Fruit fly (Drosophila melanogaster): ENCODE data around the gene rdgB.

The rdgB gene

DNA sequence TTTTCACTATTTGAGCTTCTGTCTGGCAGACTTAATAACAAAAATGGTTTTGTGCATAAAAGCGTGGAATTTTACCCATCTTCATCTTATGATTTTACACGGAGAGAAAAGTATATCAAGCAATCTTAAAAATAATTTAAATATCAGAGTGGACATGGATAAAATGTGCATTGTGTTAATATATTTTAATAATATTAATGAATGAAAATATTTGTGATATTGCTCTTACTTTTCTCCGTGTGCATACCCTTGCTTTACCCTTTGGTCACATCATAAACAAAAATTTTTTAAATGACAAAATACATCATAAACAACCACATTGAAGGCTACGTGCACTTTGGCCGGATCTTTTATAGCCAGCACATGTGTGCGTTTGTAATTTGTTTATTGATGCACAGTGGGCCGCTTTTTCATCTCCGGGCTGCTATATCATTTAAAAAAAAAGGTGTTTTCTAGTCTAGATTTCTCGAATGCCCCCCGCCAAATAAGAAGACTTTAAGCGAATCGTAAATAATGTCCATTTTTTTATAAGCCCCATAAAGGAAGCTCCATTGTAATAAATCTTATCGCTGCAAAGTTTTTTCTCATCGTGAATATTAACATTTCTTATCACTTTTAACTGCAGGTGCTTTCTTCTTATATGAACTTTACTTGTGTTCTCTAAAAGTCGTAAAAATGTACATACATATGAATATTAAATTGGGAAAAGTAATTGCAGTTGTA, 2.0 kb downstream of the rdgB start (continued):
- TF ChIP-seq bowl (GFP tag; IDR thresholded peaks at IDR 0.05) (no peak), CG17361 (GFP tag; IDR thresholded peaks at IDR 0.05) (no peak; the same call in 2 of the 3 replicates), CG34422 (GFP tag; IDR thresholded peaks at IDR 0.05) (peak; percentile 56; the same call in 1 of the 3 replicates), CG43689 (GFP tag; IDR thresholded peaks at IDR 0.05) (no peak), Kr (GFP tag; optimal IDR thresholded peaks at IDR 0.05) (no peak), NFAT (GFP tag; IDR thresholded peaks at IDR 0.05) (no peak), Ravus (GFP tag; IDR thresholded peaks at IDR 0.05) (no peak), CG3163 (GFP tag; optimal IDR thresholded peaks at IDR 0.05) (no peak), CG3726 (GFP tag; IDR thresholded peaks at IDR 0.05) (0 out of 3 replicates have a peak, but pooled peaks have one; percentile 27), chif (GFP tag; optimal IDR thresholded peaks at IDR 0.05) (peak in 1 of 2 experiments; percentile 1), CG10462 (GFP tag; optimal IDR thresholded peaks at IDR 0.05) (no peak), ATbp (GFP tag; optimal IDR thresholded peaks at IDR 0.05) (no peak), Jarid2 (GFP tag; optimal IDR thresholded peaks at IDR 0.05) (no peak), CG1647 (GFP tag; optimal IDR thresholded peaks at IDR 0.05) (no peak), Ets97D (GFP tag; optimal IDR thresholded peaks at IDR 0.05) (no peak), ken (GFP tag; IDR thresholded peaks at IDR 0.05) (0 out of 3 replicates have a peak, but pooled peaks have one; percentile 45), CG10979 (tag; optimal IDR thresholded peaks at IDR 0.05) (peak; percentile 53), CG18262 (tag; optimal IDR thresholded peaks at IDR 0.05) (peak; percentile 49), otp (GFP tag; IDR thresholded peaks at IDR 0.05) (peak; percentile 46; the same call in 1 of the 3 replicates), Mes4 (GFP tag; optimal IDR thresholded peaks at IDR 0.05) (no peak), shn (GFP tag; optimal IDR thresholded peaks at IDR 0.05) (peak; percentile 8), CG9876 (GFP tag; optimal IDR thresholded peaks at IDR 0.05) (no peak), CG18599 (GFP tag; optimal IDR thresholded peaks at IDR 0.05) (peak; percentile 26), CG30403 (GFP tag; optimal IDR thresholded peaks at IDR 0.05) (peak; percentile 40), ara (GFP tag; IDR thresholded peaks at IDR 0.05) (peak; percentile 62), knrl (GFP tag; IDR thresholded peaks at IDR 0.05; ENCODE audit: partially characterized antibody) (no peak), sr (GFP tag; IDR thresholded peaks at IDR 0.05) (no peak), CG8765 (GFP tag; IDR thresholded peaks at IDR 0.05) (no peak), Mrtf (GFP tag; IDR thresholded peaks at IDR 0.05) (0 out of 3 replicates have a peak, but pooled peaks have one; percentile 47), B-H1 (GFP tag; IDR thresholded peaks at IDR 0.05) (peak; percentile 44; the same call in 1 of the 3 replicates), CG8089 (GFP tag; optimal IDR thresholded peaks at IDR 0.05) (no peak), CG4404 (GFP tag; IDR thresholded peaks at IDR 0.05) (no peak), scrt (GFP tag; optimal IDR thresholded peaks at IDR 0.05) (no peak), Lpt (GFP tag; optimal IDR thresholded peaks at IDR 0.05) (no peak), dati (GFP tag; IDR thresholded peaks at IDR 0.05) (no peak), HLH4C (GFP tag; IDR thresholded peaks at IDR 0.05; ENCODE audit: partially characterized antibody) (0 out of 3 replicates have a peak, but pooled peaks have one; percentile 12), Nf-YA (GFP tag; IDR thresholded peaks at IDR 0.05) (0 out of 2 replicates have a peak, but pooled peaks have one; percentile 46), zfh1 (GFP tag; IDR thresholded peaks at IDR 0.05) (0 out of 3 replicates have a peak, but pooled peaks have one; percentile 5), Ssrp (tag; optimal IDR thresholded peaks at IDR 0.05) (peak; percentile 47), her (GFP tag; optimal IDR thresholded peaks at IDR 0.05) (no peak), CG6272 (GFP tag; IDR thresholded peaks at IDR 0.05) (no peak), vfl (GFP tag; optimal IDR thresholded peaks at IDR 0.05) (no peak), seq (GFP tag; IDR thresholded peaks at IDR 0.05) (no peak), bbx (GFP tag; IDR thresholded peaks at IDR 0.05; ENCODE audit: partially characterized antibody) (no peak), Spps (tag; optimal IDR thresholded peaks at IDR 0.05) (no peak), en (GFP tag; optimal IDR thresholded peaks at IDR 0.05) (no peak), crc (GFP tag; optimal IDR thresholded peaks at IDR 0.05) (no peak), Aef1 (GFP tag; IDR thresholded peaks at IDR 0.05) (peak; percentile 37; the same call in 2 of the 3 replicates), CG8478 (optimal IDR thresholded peaks at IDR 0.05) (no peak), BtbVII (GFP tag; optimal IDR thresholded peaks at IDR 0.05) (peak; percentile 40), disco-r (GFP tag; optimal IDR thresholded peaks at IDR 0.05) (no peak)
